Worm (Caenorhabditis elegans) whole organism, early embryonic: ENCODE measurements around the gene pah-1.

ENCODE experiments used
- B0310.2 ChIP-seq: sonication (generic microtip); optimal IDR thresholded peaks from 2 replicates; lab custom pipeline; 2016; ENCODE audit warnings: mild to moderate bottlenecking, missing genetic modification characterization, missing compliant biosample characterization
- F13C5.2 ChIP-seq: sonication (generic microtip); optimal IDR thresholded peaks from 2 replicates; lab custom pipeline; 2017; ENCODE audit warnings: mild to moderate bottlenecking, missing genetic modification characterization, inconsistent platforms, missing compliant biosample characterization
- aly-1 ChIP-seq: sonication (generic microtip); optimal IDR thresholded peaks from 2 replicates; lab custom pipeline; 2016; ENCODE audit warnings: missing genetic modification characterization, missing compliant biosample characterization
- ama-1 ChIP-seq: fragments of 150-350 bp; optimal IDR thresholded peaks from 2 replicates; lab custom pipeline; 2014
- ceh-36 ChIP-seq: sonication (generic microtip); optimal IDR thresholded peaks from 2 replicates; lab custom pipeline; 2016; ENCODE audit warnings: missing genetic modification characterization, inconsistent platforms, missing compliant biosample characterization
- ets-7 ChIP-seq: sonication (generic microtip); optimal IDR thresholded peaks from 2 replicates; lab custom pipeline; 2016; ENCODE audit warnings: missing genotype, missing genetic modification characterization, missing compliant biosample characterization
- flt-1 ChIP-seq: fragments of 200-800 bp; sonication (Bioruptor generic); IDR thresholded peaks from 2 replicates; pipeline ENCODE4 v1.3.6; 2022; ENCODE audit warnings: missing genetic modification characterization, missing compliant biosample characterization
- hmg-4 ChIP-seq: fragments of 200-800 bp; sonication (Bioruptor generic); optimal IDR thresholded peaks from 2 replicates; lab custom pipeline; 2018; ENCODE audit warnings: mild to moderate bottlenecking, missing genetic modification characterization, missing compliant biosample characterization
- pes-1 ChIP-seq: fragments of 200-800 bp; sonication (Bioruptor generic); IDR thresholded peaks from 2 replicates; pipeline ENCODE4 v1.3.6; 2022; ENCODE audit warnings: missing genetic modification reagents, missing genetic modification characterization, missing compliant biosample characterization
- scrt-1 ChIP-seq: fragments of 200-800 bp; sonication (Bioruptor generic); IDR thresholded peaks from 2 replicates; pipeline ENCODE4 v1.3.6; 2022; ENCODE audit warnings: missing genetic modification characterization, missing compliant biosample characterization
- sea-1 ChIP-seq: fragments of 200-800 bp; sonication (Bioruptor generic); conservative IDR thresholded peaks from 2 replicates; pipeline ENCODE4 v1.3.6; 2022; ENCODE audit warnings: missing genetic modification characterization, missing compliant biosample characterization
- tbx-11 ChIP-seq: fragments of 200-800 bp; sonication (Bioruptor generic); IDR thresholded peaks from 2 replicates; pipeline ENCODE4 v1.3.6; 2022; ENCODE audit warnings: missing genetic modification characterization, missing compliant biosample characterization
- tra-4 ChIP-seq: sonication (generic microtip); optimal IDR thresholded peaks from 2 replicates; lab custom pipeline; 2017; ENCODE audit warnings: missing genetic modification characterization, missing compliant biosample characterization

- TF ChIP-seq hmg-4 (no peak), ama-1 (lab: Kevin White, UChicago) (no peak), pes-1 (no peak), aly-1 (tag; lab: Kevin White, UChicago) (no peak), flt-1 (no peak), scrt-1 (GFP tag; lab: Robert Waterston, UW) (no peak), tbx-11 (GFP tag; lab: Robert Waterston, UW) (no peak), ceh-36 (tag; lab: Kevin White, UChicago) (no peak), ets-7 (tag; lab: Kevin White, UChicago) (no peak), B0310.2 (tag; lab: Kevin White, UChicago) (no peak), tra-4 (no peak), sea-1 (no peak), F13C5.2 (tag; lab: Kevin White, UChicago) (no peak)
Observed at ce11 chrII:8730281-8730680, 36.5 kb downstream of the pah-1 start.
